Worm (Caenorhabditis elegans): Measurements from ENCODE around the gene nhr-176.

DNA sequence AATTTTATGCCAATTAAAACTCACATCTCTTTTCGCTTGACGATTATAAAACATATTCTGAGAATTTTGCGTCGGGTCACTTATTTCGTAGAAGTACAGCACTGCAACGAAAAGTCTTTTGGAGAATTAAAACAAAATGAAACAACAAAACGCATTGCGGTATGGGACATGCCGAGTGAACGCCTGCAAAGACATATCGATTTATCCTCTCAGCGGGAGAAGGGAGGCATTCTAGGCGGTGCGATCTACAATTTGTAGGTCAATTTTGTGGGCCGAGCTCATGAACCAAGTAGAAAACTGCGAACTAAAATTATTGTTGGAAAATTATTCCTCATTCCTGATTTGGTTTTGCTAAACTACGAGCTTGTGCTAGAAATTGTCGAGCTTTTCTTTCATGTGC is 17.8 kb upstream of the nhr-176 start, which contains the start of gene F14H3.3:
- TF ChIP-seq ama-1 (optimal IDR thresholded peaks at IDR 0.05) (no peak), ztf-11 (tag; optimal IDR thresholded peaks at IDR 0.05) (no peak), lin-39 (tag; optimal IDR thresholded peaks at IDR 0.05) (no peak), unc-62 (GFP tag; optimal IDR thresholded peaks at IDR 0.05) (no peak), nhr-12 (tag; optimal IDR thresholded peaks at IDR 0.05) (no peak), hlh-4 (tag; optimal IDR thresholded peaks at IDR 0.05) (no peak), grh-1 (GFP tag; IDR thresholded peaks at IDR 0.05) (no peak)
